Fruit fly (Drosophila melanogaster): ENCODE measurements around the gene CG3285.

CG3285 gene

DNA sequence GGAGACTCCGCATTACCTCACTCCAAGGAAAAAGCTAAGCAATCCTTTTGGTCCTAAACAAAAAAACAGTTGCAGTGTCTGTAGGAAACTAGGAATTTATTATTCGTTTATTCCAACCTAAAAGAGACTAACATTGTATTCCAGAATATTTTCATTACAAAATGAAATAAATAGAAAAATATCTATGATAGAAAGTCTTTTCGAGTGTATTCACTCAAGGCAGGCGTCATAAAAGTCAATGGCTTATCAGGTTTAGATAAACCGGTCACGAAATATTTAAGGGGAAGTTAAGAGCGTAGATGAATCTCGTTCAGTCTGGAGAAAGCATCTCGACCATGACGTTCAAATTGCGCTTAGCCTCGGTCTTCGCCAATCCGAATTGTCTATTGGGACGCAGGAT is at the start of gene CG3285:
Gene CG3285, plus strand, starts transcription at position 301 of the 400 bp plus-strand sequence.
- no peak for TF ChIP-seq CG17568 (GFP tag; optimal IDR thresholded peaks at IDR 0.05)
- no peak for TF ChIP-seq Dad (GFP tag; optimal IDR thresholded peaks at IDR 0.05)
- TF ChIP-seq CG12299 (tag; optimal IDR thresholded peaks at IDR 0.05), result no peak
- no peak for TF ChIP-seq Gug (GFP tag; IDR thresholded peaks at IDR 0.05)
- TF ChIP-seq otp (GFP tag; IDR thresholded peaks at IDR 0.05), result no peak
- no peak for TF ChIP-seq CG15073 (GFP tag; optimal IDR thresholded peaks at IDR 0.05)
- TF ChIP-seq sens (GFP tag), result peak; percentile 8
- no peak for TF ChIP-seq CG9215 (GFP tag; IDR thresholded peaks at IDR 0.05)
- TF ChIP-seq Lpt (GFP tag; optimal IDR thresholded peaks at IDR 0.05), result no peak

- TF ChIP-seq dan (GFP tag; IDR thresholded peaks at IDR 0.05), result no peak
- no peak for TF ChIP-seq Doc2 (GFP tag; IDR thresholded peaks at IDR 0.05)
- no peak for TF ChIP-seq inv (GFP tag; IDR thresholded peaks at IDR 0.05; ENCODE audit: partially characterized antibody)
- no peak for TF ChIP-seq maf-S (GFP tag; optimal IDR thresholded peaks at IDR 0.05)
- TF ChIP-seq CG5180 (GFP tag; optimal IDR thresholded peaks at IDR 0.05), result peak; percentile 93
- TF ChIP-seq grn (GFP tag; optimal IDR thresholded peaks at IDR 0.05), result peak; percentile 11
- TF ChIP-seq onecut (GFP tag; IDR thresholded peaks at IDR 0.05), result no peak
- TF ChIP-seq CG6813 (GFP tag; optimal IDR thresholded peaks at IDR 0.05), result no peak
- no peak for TF ChIP-seq CG9727 (GFP tag; optimal IDR thresholded peaks at IDR 0.05)
- no peak for TF ChIP-seq CG3281 (GFP tag; optimal IDR thresholded peaks at IDR 0.05)
- no peak for TF ChIP-seq btn (GFP tag; optimal IDR thresholded peaks at IDR 0.05)
- no peak for TF ChIP-seq CG11560 (tag; IDR thresholded peaks at IDR 0.05)
- TF ChIP-seq CG18262 (tag; optimal IDR thresholded peaks at IDR 0.05), result no peak
- 0 out of 2 replicates have a peak, but pooled peaks have one; percentile 19 for TF ChIP-seq CG11696 (GFP tag; IDR thresholded peaks at IDR 0.05)
- TF ChIP-seq bigmax (GFP tag; optimal IDR thresholded peaks at IDR 0.05), result no peak
- no peak for TF ChIP-seq eve (GFP tag; optimal IDR thresholded peaks at IDR 0.05)
- no peak for TF ChIP-seq hb (GFP tag; IDR thresholded peaks at IDR 0.05; ENCODE audit: partially characterized antibody)
- TF ChIP-seq Hr78 (GFP tag; optimal IDR thresholded peaks at IDR 0.05), result peak in 1 of 2 experiments; percentile 28
- no peak for TF ChIP-seq ci (GFP tag; IDR thresholded peaks at IDR 0.05)
- no peak for TF ChIP-seq CG42726 (GFP tag; IDR thresholded peaks at IDR 0.05; ENCODE audit: partially characterized antibody)
- TF ChIP-seq CG4854 (GFP tag; optimal IDR thresholded peaks at IDR 0.05), result no peak
Observed at dm6 chr2L:3293718-3294340, 36.9 kb upstream of the CG3285 start.

- TF ChIP-seq ato (GFP tag; IDR thresholded peaks at IDR 0.05; ENCODE audit: partially characterized antibody) (no peak), CG15601 (tag; optimal IDR thresholded peaks at IDR 0.05) (peak; percentile 70), Meics (GFP tag; optimal IDR thresholded peaks at IDR 0.05) (no peak), CG34224 (GFP tag; IDR thresholded peaks at IDR 0.05; ENCODE audit: partially characterized antibody) (no peak), CG5180 (GFP tag; optimal IDR thresholded peaks at IDR 0.05) (peak; percentile 97), schlank (tag; optimal IDR thresholded peaks at IDR 0.05) (no peak), hb (GFP tag; IDR thresholded peaks at IDR 0.05; ENCODE audit: partially characterized antibody) (no peak), p53 (GFP tag; optimal IDR thresholded peaks at IDR 0.05) (no peak), Neu2 (GFP tag; optimal IDR thresholded peaks at IDR 0.05; ENCODE audit: borderline replicate concordance) (no peak), her (GFP tag; optimal IDR thresholded peaks at IDR 0.05) (no peak), kay (GFP tag; optimal IDR thresholded peaks at IDR 0.05) (no peak), CG2120 (GFP tag; optimal IDR thresholded peaks at IDR 0.05) (no peak), NFAT (GFP tag; IDR thresholded peaks at IDR 0.05) (no peak), CG6765 (GFP tag; optimal IDR thresholded peaks at IDR 0.05) (no peak), Dip2 (GFP tag; IDR thresholded peaks at IDR 0.05) (no peak), Ets65A (GFP tag) (no peak), lola (GFP tag; optimal IDR thresholded peaks at IDR 0.05) (no peak), wek (GFP tag; optimal IDR thresholded peaks at IDR 0.05) (no peak), CG9727 (GFP tag; optimal IDR thresholded peaks at IDR 0.05) (no peak), jumu (GFP tag; optimal IDR thresholded peaks at IDR 0.05) (no peak), sug (tag; optimal IDR thresholded peaks at IDR 0.05) (no peak), Hmr (GFP tag; optimal IDR thresholded peaks at IDR 0.05) (no peak)
Observed at dm6 chr2L:3294572-3294971, 36.2 kb upstream of the CG3285 start, which contains the start of gene CG9664. TSS of gene CG9664 (minus strand) at chr2L:3294706.

Measured in whole organism, embryonic.